Worm (Caenorhabditis elegans): Measurements from ENCODE around the gene Y82E9BR.17.

ce11 chrIII:1446747-1447146, 8.8 kb downstream of the Y82E9BR.17 start:
- no peak for TF ChIP-seq hmg-4 (GFP tag; optimal IDR thresholded peaks at IDR 0.05)
- no peak for TF ChIP-seq ceh-13 (GFP tag; optimal IDR thresholded peaks at IDR 0.05)
- no peak for TF ChIP-seq scrt-1 (GFP tag; IDR thresholded peaks at IDR 0.05)
- TF ChIP-seq tbx-37 (GFP tag; conservative IDR thresholded peaks at IDR 0.05), result no peak
- TF ChIP-seq pes-1 (GFP tag; IDR thresholded peaks at IDR 0.05), result no peak
- TF ChIP-seq ama-1 (optimal IDR thresholded peaks at IDR 0.05), result no peak
- no peak for TF ChIP-seq B0310.2 (tag; optimal IDR thresholded peaks at IDR 0.05)
- 0 out of 2 replicates have a peak, but pooled peaks have one; percentile 10 for TF ChIP-seq tbx-11 (GFP tag; IDR thresholded peaks at IDR 0.05)
- TF ChIP-seq ceh-36 (tag; optimal IDR thresholded peaks at IDR 0.05), result no peak
- TF ChIP-seq tra-4 (tag; optimal IDR thresholded peaks at IDR 0.05), result no peak
- TF ChIP-seq flt-1 (GFP tag; IDR thresholded peaks at IDR 0.05), result no peak
- TF ChIP-seq ets-7 (tag; optimal IDR thresholded peaks at IDR 0.05), result no peak
- no peak for TF ChIP-seq F13C5.2 (tag; optimal IDR thresholded peaks at IDR 0.05)
